Fruit fly (Drosophila melanogaster): Measurements from ENCODE around the gene w.
A peak's percentile ranks its signal among the peaks of the same experiment; 100 is the strongest.

w gene

dm6 chrX:2811059-2811458, 14.8 kb upstream of the w start:
- TF ChIP-seq Dif (GFP tag; optimal IDR thresholded peaks at IDR 0.05; ENCODE audit: partially characterized antibody) (no peak), CrebA (GFP tag; optimal IDR thresholded peaks at IDR 0.05; ENCODE audit: borderline replicate concordance) (no peak), br (GFP tag; optimal IDR thresholded peaks at IDR 0.05) (no peak), woc (GFP tag; optimal IDR thresholded peaks at IDR 0.05) (no peak), dmrt93B (GFP tag; optimal IDR thresholded peaks at IDR 0.05) (no peak), usp (GFP tag; optimal IDR thresholded peaks at IDR 0.05) (no peak), sage (GFP tag; optimal IDR thresholded peaks at IDR 0.05) (no peak), Rel (GFP tag; optimal IDR thresholded peaks at IDR 0.05) (no peak), Rel (tag; optimal IDR thresholded peaks at IDR 0.05) (no peak), OdsH (GFP tag; optimal IDR thresholded peaks at IDR 0.05) (no peak), rgr (GFP tag; optimal IDR thresholded peaks at IDR 0.05) (no peak), Jra (GFP tag; optimal IDR thresholded peaks at IDR 0.05) (no peak), N (GFP tag; optimal IDR thresholded peaks at IDR 0.05) (no peak), dl (GFP tag; optimal IDR thresholded peaks at IDR 0.05; ENCODE audit: insufficient read depth in 1 of 2, partially characterized antibody in 2 of 2) (no peak), jim (GFP tag; optimal IDR thresholded peaks at IDR 0.05) (no peak), Abd-B (GFP tag; optimal IDR thresholded peaks at IDR 0.05) (no peak), CG9705 (GFP tag; optimal IDR thresholded peaks at IDR 0.05) (no peak)

dm6 chrX:2809581-2809980, 13.3 kb upstream of the w start, which contains the start of gene CG12498:
CG12498 (plus strand) TSS chrX:2809881.
- no peak for TF ChIP-seq psq (GFP tag; optimal IDR thresholded peaks at IDR 0.05)
- no peak for TF ChIP-seq tai (GFP tag; optimal IDR thresholded peaks at IDR 0.05)
- TF ChIP-seq Sp1 (GFP tag; optimal IDR thresholded peaks at IDR 0.05), result no peak
- no peak for TF ChIP-seq jim (GFP tag; optimal IDR thresholded peaks at IDR 0.05)
- TF ChIP-seq CG9705 (GFP tag; optimal IDR thresholded peaks at IDR 0.05), result no peak
- no peak for TF ChIP-seq foxo (GFP tag; optimal IDR thresholded peaks at IDR 0.05)
- TF ChIP-seq Hnf4 (GFP tag; optimal IDR thresholded peaks at IDR 0.05), result no peak
- TF ChIP-seq Jra (GFP tag; optimal IDR thresholded peaks at IDR 0.05), result no peak
- no peak for TF ChIP-seq brk (GFP tag; optimal IDR thresholded peaks at IDR 0.05)
- no peak for TF ChIP-seq woc (GFP tag; optimal IDR thresholded peaks at IDR 0.05)
- TF ChIP-seq dl (GFP tag; optimal IDR thresholded peaks at IDR 0.05; ENCODE audit: insufficient read depth in 1 of 2, partially characterized antibody in 2 of 2), result no peak
- no peak for TF ChIP-seq rgr (GFP tag; optimal IDR thresholded peaks at IDR 0.05)
- TF ChIP-seq Hr78 (GFP tag; optimal IDR thresholded peaks at IDR 0.05), result no peak
- no peak for TF ChIP-seq HLH106 (tag; optimal IDR thresholded peaks at IDR 0.05)
- no peak for TF ChIP-seq CrebA (GFP tag; optimal IDR thresholded peaks at IDR 0.05; ENCODE audit: borderline replicate concordance)
- TF ChIP-seq sv (GFP tag; optimal IDR thresholded peaks at IDR 0.05), result no peak
- no peak for TF ChIP-seq Dif (GFP tag; optimal IDR thresholded peaks at IDR 0.05; ENCODE audit: partially characterized antibody)
- TF ChIP-seq dmrt93B (GFP tag; optimal IDR thresholded peaks at IDR 0.05), result no peak

- TF ChIP-seq HLH106 (tag; optimal IDR thresholded peaks at IDR 0.05), result no peak
Measured at dm6 chrX:2803776-2804175, 7.5 kb upstream of the w start.

dm6 chrX:2802998-2803397, 6.7 kb upstream of the w start:
- TF ChIP-seq Vsx2 (GFP tag; optimal IDR thresholded peaks at IDR 0.05; ENCODE audit: partially characterized antibody) (no peak), Dfd (GFP tag; optimal IDR thresholded peaks at IDR 0.05) (peak; percentile 17)

dm6 chrX:2794876-2795275, 1.4 kb downstream of the w start:
- TF ChIP-seq OdsH (GFP tag; optimal IDR thresholded peaks at IDR 0.05) (no peak), tai (GFP tag; optimal IDR thresholded peaks at IDR 0.05) (no peak), h (GFP tag; optimal IDR thresholded peaks at IDR 0.05) (no peak), foxo (GFP tag; optimal IDR thresholded peaks at IDR 0.05) (no peak), woc (GFP tag; optimal IDR thresholded peaks at IDR 0.05) (no peak), dsf (GFP tag; optimal IDR thresholded peaks at IDR 0.05; ENCODE audit: borderline replicate concordance) (no peak), CG9705 (GFP tag; optimal IDR thresholded peaks at IDR 0.05) (no peak), br (GFP tag; optimal IDR thresholded peaks at IDR 0.05) (no peak), N (GFP tag; optimal IDR thresholded peaks at IDR 0.05) (no peak), Abd-B (GFP tag; optimal IDR thresholded peaks at IDR 0.05) (no peak), Vsx2 (GFP tag; optimal IDR thresholded peaks at IDR 0.05; ENCODE audit: partially characterized antibody) (no peak), Sp1 (GFP tag; optimal IDR thresholded peaks at IDR 0.05) (no peak), Rel (GFP tag; optimal IDR thresholded peaks at IDR 0.05) (no peak), Rel (tag; optimal IDR thresholded peaks at IDR 0.05) (no peak), pan (optimal IDR thresholded peaks at IDR 0.05) (no peak), jim (GFP tag; optimal IDR thresholded peaks at IDR 0.05) (no peak), Mio (GFP tag; optimal IDR thresholded peaks at IDR 0.05) (no peak), Dfd (GFP tag; optimal IDR thresholded peaks at IDR 0.05) (no peak), fru (GFP tag; optimal IDR thresholded peaks at IDR 0.05) (no peak)

Data from whole organism, wandering third instar larva.